Worm (Caenorhabditis elegans) whole organism, L3 larva: Measurements from ENCODE around the gene nspb-9.

Experiments
- R02D3.7 ChIP-seq: fragments of 150-350 bp; optimal IDR thresholded peaks from 2 replicates; lab custom pipeline; 2014; ENCODE audit warnings: missing biosample characterization, missing genetic modification characterization
- ZK546.5 ChIP-seq: sonication (generic microtip); optimal IDR thresholded peaks from 2 replicates; lab custom pipeline; 2017; ENCODE audit warnings: missing biosample characterization, missing genetic modification characterization
- ama-1 ChIP-seq: fragments of 150-350 bp; optimal IDR thresholded peaks from 2 replicates; lab custom pipeline; 2018
- ceh-16 ChIP-seq: sonication (generic microtip); optimal IDR thresholded peaks from 2 replicates; lab custom pipeline; 2017; ENCODE audit warnings: missing biosample characterization, missing genetic modification characterization
- ceh-28 ChIP-seq: fragments of 150-350 bp; optimal IDR thresholded peaks from 2 replicates; lab custom pipeline; 2014; ENCODE audit warnings: missing biosample characterization, missing genetic modification reagents, missing genetic modification characterization
- ceh-82 ChIP-seq: fragments of 150-350 bp; optimal IDR thresholded peaks from 2 replicates; lab custom pipeline; 2014; ENCODE audit warnings: missing biosample characterization, missing genetic modification characterization
- egl-27 ChIP-seq: sonication (generic microtip); optimal IDR thresholded peaks from 4 replicates; lab custom pipeline; 2017; ENCODE audit warnings: missing biosample characterization, missing genetic modification reagents, missing genetic modification characterization
- egl-5 ChIP-seq: fragments of 150-350 bp; optimal IDR thresholded peaks from 2 replicates; lab custom pipeline; 2017; ENCODE audit warnings: missing biosample characterization, missing genetic modification reagents, missing genetic modification characterization, inconsistent platforms
- elt-2 ChIP-seq: sonication (generic microtip); optimal IDR thresholded peaks from 2 replicates; lab custom pipeline; 2016; ENCODE audit warnings: missing genetic modification reagents, mild to moderate bottlenecking, missing genetic modification characterization, missing compliant biosample characterization
- elt-3 ChIP-seq, 3 experiments: fragments of 150-350 bp in 1 of 3; sonication (generic microtip) in 2 of 3; optimal IDR thresholded peaks; 2 replicates in 2 of 3; 4 replicates in 1 of 3; lab custom pipeline; 2014 to 2017; ENCODE audit warnings: missing biosample characterization in 3 of 3, missing genetic modification characterization in 3 of 3
- eor-1 ChIP-seq, 2 experiments: fragments of 150-350 bp; optimal IDR thresholded peaks; 2 replicates each; lab custom pipeline; 2014 to 2018; ENCODE audit warnings: missing biosample characterization in 2 of 2, missing genetic modification characterization in 2 of 2
- fkh-10 ChIP-seq: sonication (generic microtip); optimal IDR thresholded peaks from 2 replicates; lab custom pipeline; 2017; ENCODE audit warnings: missing biosample characterization, missing genetic modification reagents, missing genetic modification characterization
- fkh-2 ChIP-seq: fragments of 150-350 bp; optimal IDR thresholded peaks from 2 replicates; lab custom pipeline; 2014; ENCODE audit warnings: missing biosample characterization, missing genetic modification reagents, missing genetic modification characterization
- fos-1 ChIP-seq: fragments of 150-350 bp; optimal IDR thresholded peaks from 2 replicates; lab custom pipeline; 2014; ENCODE audit warnings: missing biosample characterization, missing genetic modification characterization
- hmg-11 ChIP-seq: sonication (generic microtip); optimal IDR thresholded peaks from 2 replicates; lab custom pipeline; 2016; ENCODE audit warnings: missing genetic modification characterization, missing compliant biosample characterization
- jun-1 ChIP-seq: fragments of 150-350 bp; optimal IDR thresholded peaks from 2 replicates; lab custom pipeline; 2014; ENCODE audit warnings: missing biosample characterization, missing genetic modification reagents, missing genetic modification characterization
- lin-15B ChIP-seq: fragments of 150-350 bp; optimal IDR thresholded peaks from 2 replicates; lab custom pipeline; 2014; ENCODE audit warnings: missing biosample characterization, missing genetic modification characterization
- lin-39 ChIP-seq: fragments of 150-350 bp; optimal IDR thresholded peaks from 2 replicates; lab custom pipeline; 2018; ENCODE audit warnings: missing biosample characterization, missing genetic modification reagents, missing genetic modification characterization
- lsy-12 ChIP-seq: sonication (generic microtip); optimal IDR thresholded peaks from 2 replicates; lab custom pipeline; 2016; ENCODE audit warnings: mild to moderate bottlenecking, missing genetic modification characterization, missing compliant biosample characterization
- mdl-1 ChIP-seq: fragments of 150-350 bp; optimal IDR thresholded peaks from 2 replicates; lab custom pipeline; 2014; ENCODE audit warnings: missing biosample characterization, missing genetic modification characterization
- nfya-1 ChIP-seq: sonication (generic microtip); optimal IDR thresholded peaks from 2 replicates; lab custom pipeline; 2017; ENCODE audit warnings: missing genetic modification characterization, mild to moderate bottlenecking, missing compliant biosample characterization, antibody characterized with exemption, moderate library complexity; ENCODE audit not compliant: insufficient read depth
- nhr-11 ChIP-seq: fragments of 150-350 bp; optimal IDR thresholded peaks from 2 replicates; lab custom pipeline; 2014; ENCODE audit warnings: missing biosample characterization, missing genetic modification characterization
- nhr-23 ChIP-seq: fragments of 150-350 bp; optimal IDR thresholded peaks from 2 replicates; lab custom pipeline; 2014; ENCODE audit warnings: missing biosample characterization, missing genetic modification reagents, missing genetic modification characterization
- nhr-25 ChIP-seq: sonication (generic microtip); optimal IDR thresholded peaks from 2 replicates; lab custom pipeline; 2017; ENCODE audit warnings: missing biosample characterization, missing genetic modification characterization
- nhr-28 ChIP-seq: fragments of 150-350 bp; optimal IDR thresholded peaks from 2 replicates; lab custom pipeline; 2014; ENCODE audit warnings: missing biosample characterization, missing genetic modification characterization
- nhr-43 ChIP-seq: sonication (generic microtip); optimal IDR thresholded peaks from 2 replicates; lab custom pipeline; 2016; ENCODE audit warnings: mild to moderate bottlenecking, missing genetic modification characterization, missing compliant biosample characterization; ENCODE audit not compliant: poor library complexity, severe bottlenecking
- nhr-67 ChIP-seq: fragments of 150-350 bp; optimal IDR thresholded peaks from 2 replicates; lab custom pipeline; 2014; ENCODE audit warnings: missing biosample characterization, missing genetic modification characterization
- nhr-76 ChIP-seq: fragments of 150-350 bp; sonication (generic microtip); optimal IDR thresholded peaks from 5 replicates; lab custom pipeline; 2014; ENCODE audit warnings: missing biosample characterization, missing genetic modification characterization
- nhr-77 ChIP-seq: fragments of 150-350 bp; optimal IDR thresholded peaks from 2 replicates; lab custom pipeline; 2014; ENCODE audit warnings: missing biosample characterization, missing genetic modification characterization
- pha-4 ChIP-seq: fragments of 150-350 bp; optimal IDR thresholded peaks from 2 replicates; lab custom pipeline; 2014; ENCODE audit warnings: missing biosample characterization, missing genetic modification reagents, missing genetic modification characterization
- pqm-1 ChIP-seq: fragments of 150-350 bp; optimal IDR thresholded peaks from 2 replicates; lab custom pipeline; 2017; ENCODE audit warnings: missing biosample characterization, missing genetic modification characterization, inconsistent platforms
- skn-1 ChIP-seq: fragments of 150-350 bp; optimal IDR thresholded peaks from 2 replicates; lab custom pipeline; 2014; ENCODE audit warnings: missing biosample characterization, missing genetic modification characterization
- snpc-4 ChIP-seq: fragments of 150-350 bp; optimal IDR thresholded peaks from 2 replicates; lab custom pipeline; 2014; ENCODE audit warnings: missing biosample characterization, missing genetic modification characterization
- tbx-2 ChIP-seq: sonication (generic microtip); optimal IDR thresholded peaks from 2 replicates; lab custom pipeline; 2016; ENCODE audit warnings: mild to moderate bottlenecking, missing genetic modification characterization, missing compliant biosample characterization
- unc-39 ChIP-seq: sonication (generic microtip); optimal IDR thresholded peaks from 4 replicates; lab custom pipeline; 2017; ENCODE audit warnings: missing biosample characterization, missing genetic modification characterization
- ztf-11 ChIP-seq: fragments of 150-350 bp; optimal IDR thresholded peaks from 2 replicates; lab custom pipeline; 2014; ENCODE audit warnings: missing biosample characterization, missing genetic modification characterization
- ztf-4 ChIP-seq: fragments of 150-350 bp; optimal IDR thresholded peaks from 2 replicates; lab custom pipeline; 2014; ENCODE audit warnings: missing biosample characterization, missing genetic modification characterization

nspb-9 gene

DNA sequence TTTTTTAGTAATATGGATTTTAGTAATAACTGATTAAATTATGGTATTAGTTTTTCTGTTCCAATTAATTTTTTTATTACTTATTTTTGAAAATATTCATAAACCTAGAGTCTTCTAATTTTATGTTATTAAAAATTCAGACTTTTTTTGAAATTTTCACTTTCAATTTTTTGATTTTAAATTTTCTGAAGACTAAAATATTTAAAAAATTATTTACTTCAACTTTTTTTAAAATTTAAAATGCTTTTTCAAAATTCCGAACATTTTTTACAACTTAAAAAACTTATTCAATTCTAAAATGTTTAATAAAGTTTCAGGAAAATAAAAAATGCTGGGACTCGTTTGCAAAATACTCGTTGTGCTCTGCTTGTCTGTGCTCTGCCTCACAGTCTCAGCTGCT, 30.0 kb upstream of the nspb-9 start, which contains the start of gene nlp-41:
TSS of gene nlp-41 (plus strand) at position 301 of the 400 bp plus-strand sequence.
- TF ChIP-seq ztf-4 (no peak), fkh-2 (tag; lab: Kevin White, UChicago) (no peak), ceh-28 (tag; lab: Kevin White, UChicago) (no peak), jun-1 (tag; lab: Kevin White, UChicago) (no peak), ztf-11 (tag; lab: Kevin White, UChicago) (no peak), fkh-10 (GFP tag; lab: Kevin White, UChicago) (no peak), elt-2 (tag; lab: Kevin White, UChicago) (no peak), lsy-12 (tag; lab: Kevin White, UChicago) (no peak), lin-15B (tag; lab: Kevin White, UChicago) (no peak), unc-39 (no peak), snpc-4 (tag; lab: Kevin White, UChicago) (no peak), eor-1 (tag; optimal IDR thresholded peaks at IDR 0.05; lab: Kevin White, UChicago) (no peak), ZK546.5 (tag; lab: Kevin White, UChicago) (no peak), nhr-77 (no peak), nhr-23 (tag; lab: Kevin White, UChicago) (no peak), lin-39 (no peak), pha-4 (tag; lab: Kevin White, UChicago) (no peak), R02D3.7 (tag; lab: Kevin White, UChicago) (no peak)
- TF ChIP-seq, all 47 proteins: peak for 0

DNA sequence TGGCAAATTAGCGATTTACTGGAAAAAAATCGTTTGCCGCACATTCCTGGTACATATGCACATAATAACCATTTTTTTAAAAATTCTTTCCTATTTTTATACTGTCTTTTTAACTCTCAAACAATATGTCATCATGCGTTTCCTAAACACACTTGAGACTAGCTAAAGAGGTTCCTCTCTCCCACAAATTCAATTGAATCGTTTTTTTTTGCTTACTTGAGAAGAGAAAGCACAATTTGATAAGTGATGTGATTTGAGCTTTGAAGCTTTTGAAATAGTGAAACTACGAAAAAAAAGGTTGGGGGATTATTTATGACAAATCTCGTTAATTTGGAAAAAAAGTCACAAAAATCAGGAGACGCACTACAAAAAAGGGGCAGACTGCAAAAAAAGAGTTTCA, 25.6 kb upstream of the nspb-9 start:
- no peak for TF ChIP-seq lin-15B (tag; lab: Kevin White, UChicago)
- TF ChIP-seq fkh-10 (GFP tag; lab: Kevin White, UChicago): peak; percentile 51

DNA sequence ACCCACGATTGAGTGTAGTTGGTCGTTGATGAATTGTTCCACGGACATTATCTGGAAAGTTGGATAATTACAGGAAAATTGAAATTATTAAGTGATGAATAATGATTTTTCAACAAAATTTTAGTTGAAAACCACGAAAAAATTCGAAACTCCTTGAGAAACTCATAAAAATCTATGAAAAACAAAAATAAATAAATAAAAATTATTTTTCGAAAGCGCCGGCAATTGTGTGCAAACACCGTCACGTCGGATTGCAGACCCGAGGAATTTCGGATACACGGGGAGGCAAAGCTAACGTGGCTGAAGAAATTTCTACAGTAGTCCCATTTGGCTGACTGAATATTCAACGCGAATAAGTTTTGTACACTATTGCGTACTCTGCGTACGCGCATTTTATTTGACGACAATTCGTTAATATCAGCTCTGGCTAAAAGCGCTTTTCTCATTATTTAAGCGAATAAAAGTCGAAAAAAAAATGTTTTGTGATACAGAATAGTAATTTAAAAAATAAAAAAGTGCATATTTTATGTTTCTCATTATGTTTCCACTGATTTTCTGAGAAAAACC, 19.0 kb upstream of the nspb-9 start, which contains the start of gene mog-4:
TSS of gene mog-4 (minus strand) at position 51 of the 567 bp plus-strand sequence.
- TF ChIP-seq egl-5 (tag; lab: Kevin White, UChicago) (peak; percentile 76), nfya-1 (tag; lab: Kevin White, UChicago) (peak; percentile 89), ZK546.5 (tag; lab: Kevin White, UChicago) (peak; percentile 42), ceh-28 (tag; lab: Kevin White, UChicago) (peak; percentile 75), nhr-23 (tag; lab: Kevin White, UChicago) (peak; percentile 93), pha-4 (tag; lab: Kevin White, UChicago) (peak; percentile 83), jun-1 (tag; lab: Kevin White, UChicago) (peak; percentile 80), nhr-43 (tag; lab: Kevin White, UChicago) (peak; percentile 98), elt-2 (tag; lab: Kevin White, UChicago) (peak; percentile 81), nhr-11 (tag; lab: Kevin White, UChicago) (peak; percentile 79), fkh-10 (GFP tag; lab: Kevin White, UChicago) (peak; percentile 17), egl-27 (tag; lab: Kevin White, UChicago) (peak; percentile 31), lin-15B (tag; lab: Kevin White, UChicago) (peak; percentile 87), ceh-82 (tag; lab: Kevin White, UChicago) (peak; percentile 32), snpc-4 (tag; lab: Kevin White, UChicago) (peak; percentile 58), mdl-1 (tag; lab: Kevin White, UChicago) (peak; percentile 1), pqm-1 (tag; lab: Kevin White, UChicago) (peak; percentile 68), R02D3.7 (tag; lab: Kevin White, UChicago) (peak; percentile 79), tbx-2 (peak; percentile 92), skn-1 (peak; percentile 80), lsy-12 (tag; lab: Kevin White, UChicago) (peak; percentile 97), nhr-25 (tag; lab: Kevin White, UChicago) (peak; percentile 49), nhr-77 (peak; percentile 90), hmg-11 (tag; lab: Kevin White, UChicago) (peak; percentile 86)
- TF ChIP-seq, all 47 proteins: peak for 24; not testable (repeated sequence) for 23

DNA sequence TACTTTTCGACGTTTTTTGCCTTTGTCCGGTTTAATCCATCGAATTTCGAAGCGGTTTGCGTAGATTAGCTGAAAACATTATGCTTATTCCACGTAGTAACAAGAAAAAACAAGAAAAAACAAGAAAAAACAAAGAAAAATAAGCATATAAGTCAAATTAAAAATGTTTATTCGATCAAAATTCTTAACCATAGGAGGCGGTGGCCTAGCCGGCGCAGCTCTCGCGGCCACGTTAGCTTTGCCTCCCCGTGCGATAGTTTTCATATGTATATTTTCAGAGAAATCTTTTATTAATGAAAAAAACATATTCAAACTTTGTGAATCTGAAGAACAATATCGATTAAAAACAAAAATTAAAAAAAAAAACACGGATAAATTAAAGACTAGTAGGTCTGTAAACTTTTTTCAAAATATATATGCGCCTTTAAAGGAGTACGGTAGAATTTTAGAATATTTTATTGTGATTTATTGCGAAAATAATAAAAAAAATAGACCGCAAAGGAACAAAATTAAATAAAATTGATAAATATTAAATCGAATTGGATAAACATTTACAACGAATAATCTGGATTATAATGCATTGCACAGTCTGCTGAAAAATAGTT, 16.8 kb upstream of the nspb-9 start:
- TF ChIP-seq nfya-1 (tag; lab: Kevin White, UChicago): peak; percentile 44

DNA sequence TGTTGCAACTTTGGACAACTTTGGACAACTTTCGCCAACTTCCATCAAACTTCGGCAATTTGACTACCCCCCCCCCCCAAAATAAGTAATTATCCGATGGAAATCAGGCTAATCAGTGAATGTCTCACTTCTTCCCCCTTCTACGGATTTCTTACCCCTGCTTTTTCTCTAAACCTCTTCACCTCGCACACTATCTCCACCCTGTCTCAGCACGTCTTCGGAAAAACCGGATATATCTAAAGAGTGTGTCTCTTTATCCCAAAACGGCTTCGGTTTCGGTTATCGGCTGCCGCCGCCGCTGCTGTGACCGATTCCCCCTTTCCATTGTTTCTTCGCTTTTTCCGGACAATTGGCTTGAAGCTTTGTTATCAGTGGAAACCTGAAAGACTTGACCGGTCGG, 12.8 kb upstream of the nspb-9 start:
- TF ChIP-seq eor-1 (tag; optimal IDR thresholded peaks at IDR 0.05; lab: Kevin White, UChicago) (no peak), nhr-76 (no peak), ama-1 (lab: Kevin White, UChicago) (no peak), unc-39 (no peak), nhr-28 (tag; lab: Kevin White, UChicago) (no peak), ztf-4 (no peak), nhr-23 (tag; lab: Kevin White, UChicago) (no peak), hmg-11 (tag; lab: Kevin White, UChicago) (no peak), nhr-67 (tag; lab: Kevin White, UChicago) (no peak), elt-2 (tag; lab: Kevin White, UChicago) (no peak), ceh-16 (no peak), fos-1 (no peak), pqm-1 (tag; lab: Kevin White, UChicago) (no peak), egl-27 (tag; lab: Kevin White, UChicago) (no peak), elt-3 (tag; optimal IDR thresholded peaks at IDR 0.05; lab: Kevin White, UChicago) (no peak), nhr-43 (tag; lab: Kevin White, UChicago) (no peak)
- TF ChIP-seq, all 47 proteins: peak for 0
